Worm (Caenorhabditis elegans) whole organism, L4/young adult: ENCODE results near the gene B0507.2.

Experiments used
- W03F9.2 ChIP-seq: fragments of 150-350 bp; optimal IDR thresholded peaks from 2 replicates; lab custom pipeline; 2014; ENCODE audit warnings: missing biosample characterization, missing genetic modification characterization
- dao-5 ChIP-seq: sonication (generic microtip); optimal IDR thresholded peaks from 2 replicates; lab custom pipeline; 2016; ENCODE audit warnings: missing genotype, missing genetic modification characterization, moderate library complexity, missing compliant biosample characterization

- no peak for TF ChIP-seq W03F9.2
- no peak for TF ChIP-seq dao-5 (tag; lab: Kevin White, UChicago)
Observed at ce11 chrV:8782112-8782511, 8.0 kb downstream of the B0507.2 start.
